Worm (Caenorhabditis elegans) whole organism, L1 larva: ENCODE results near the gene snb-1.

Experiments
- aha-1 ChIP-seq: fragments of 150-350 bp; optimal IDR thresholded peaks from 2 replicates; lab custom pipeline; 2014; ENCODE audit warnings: missing biosample characterization, missing genetic modification characterization
- alr-1 ChIP-seq: fragments of 200-800 bp; sonication (Bioruptor generic); optimal IDR thresholded peaks from 2 replicates; lab custom pipeline; 2018; ENCODE audit warnings: borderline replicate concordance, mild to moderate bottlenecking, missing genetic modification characterization, missing compliant biosample characterization
- blmp-1 ChIP-seq: fragments of 150-350 bp; optimal IDR thresholded peaks from 2 replicates; lab custom pipeline; 2014; ENCODE audit warnings: missing biosample characterization, missing genetic modification characterization
- ceh-8 ChIP-seq: fragments of 200-800 bp; sonication (Bioruptor generic); optimal IDR thresholded peaks from 2 replicates; lab custom pipeline; 2018; ENCODE audit warnings: mild to moderate bottlenecking, missing genetic modification characterization, moderate library complexity, missing compliant biosample characterization
- ces-1 ChIP-seq: fragments of 150-350 bp; optimal IDR thresholded peaks from 2 replicates; lab custom pipeline; 2014; ENCODE audit warnings: missing biosample characterization, missing genetic modification reagents, missing genetic modification characterization
- dpl-1 ChIP-seq, 3 experiments: fragments of 150-350 bp in 2 of 3; sonication (generic microtip) in 1 of 3; optimal IDR thresholded peaks; 2 replicates each; lab custom pipeline; 2014 to 2017; ENCODE audit warnings: missing biosample characterization in 3 of 3, missing genetic modification characterization in 3 of 3, missing genetic modification reagents in 3 of 3
- dsc-1 ChIP-seq: sonication (generic microtip); optimal IDR thresholded peaks from 2 replicates; lab custom pipeline; 2016; ENCODE audit warnings: mild to moderate bottlenecking, missing genetic modification characterization, missing compliant biosample characterization
- efl-1 ChIP-seq, 4 experiments: fragments of 150-350 bp; optimal IDR thresholded peaks in 3 of 4; peaks in 1 of 4; 1 replicate in 1 of 4; 2 replicates in 3 of 4; lab custom pipeline; 2014; ENCODE audit warnings: missing biosample characterization in 2 of 4, missing genetic modification characterization in 2 of 4, missing genetic modification reagents in 2 of 4
- egl-13 ChIP-seq: sonication (generic microtip); optimal IDR thresholded peaks from 2 replicates; lab custom pipeline; 2016; ENCODE audit warnings: missing genotype, missing genetic modification reagents, missing genetic modification characterization, missing compliant biosample characterization
- egl-27 ChIP-seq, 2 experiments: fragments of 150-350 bp in 1 of 2; sonication (generic microtip); optimal IDR thresholded peaks; 3 replicates each; lab custom pipeline; 2017 to 2018; ENCODE audit warnings: missing biosample characterization in 2 of 2, missing genetic modification characterization in 2 of 2, missing genetic modification reagents in 2 of 2
- ets-5 ChIP-seq: fragments of 200-800 bp; sonication (Bioruptor generic); IDR thresholded peaks from 2 replicates; pipeline ENCODE4 v1.3.6; 2022; ENCODE audit warnings: missing genetic modification characterization, missing compliant biosample characterization
- fkh-8 ChIP-seq: sonication (generic microtip); optimal IDR thresholded peaks from 2 replicates; lab custom pipeline; 2016; ENCODE audit warnings: mild to moderate bottlenecking, missing genetic modification characterization, missing compliant biosample characterization
- hlh-4 ChIP-seq: sonication (generic microtip); optimal IDR thresholded peaks from 2 replicates; lab custom pipeline; 2016; ENCODE audit warnings: mild to moderate bottlenecking, missing genetic modification characterization, missing compliant biosample characterization
- lin-14 ChIP-seq: fragments of 200-800 bp; sonication (Bioruptor generic); optimal IDR thresholded peaks from 2 replicates; lab custom pipeline; 2018; ENCODE audit warnings: mild to moderate bottlenecking, missing genetic modification characterization, moderate library complexity, missing compliant biosample characterization
- lin-35 ChIP-seq, 2 experiments: fragments of 150-350 bp; optimal IDR thresholded peaks; 2 replicates each; lab custom pipeline; 2014; ENCODE audit warnings: missing biosample characterization in 2 of 2, missing genetic modification characterization in 2 of 2, missing genetic modification reagents in 2 of 2
- lsy-2 ChIP-seq, 2 experiments: fragments of 150-350 bp; optimal IDR thresholded peaks; 2 replicates each; lab custom pipeline; 2014; ENCODE audit warnings: missing biosample characterization in 2 of 2, missing genetic modification characterization in 2 of 2
- mep-1 ChIP-seq: fragments of 150-350 bp; optimal IDR thresholded peaks from 2 replicates; lab custom pipeline; 2014; ENCODE audit warnings: missing biosample characterization, missing genetic modification characterization
- nhr-11 ChIP-seq: fragments of 150-350 bp; optimal IDR thresholded peaks from 2 replicates; lab custom pipeline; 2014; ENCODE audit warnings: missing biosample characterization, missing genetic modification characterization
- nhr-12 ChIP-seq: sonication (generic microtip); optimal IDR thresholded peaks from 2 replicates; lab custom pipeline; 2017; ENCODE audit warnings: missing biosample characterization, missing genetic modification characterization
- nhr-19 ChIP-seq: fragments of 200-800 bp; sonication (Bioruptor generic); conservative IDR thresholded peaks from 2 replicates; pipeline ENCODE4 v1.3.6; 2022; ENCODE audit warnings: missing genetic modification characterization, missing compliant biosample characterization
- nhr-20 ChIP-seq: sonication (generic microtip); optimal IDR thresholded peaks from 2 replicates; lab custom pipeline; 2016; ENCODE audit warnings: mild to moderate bottlenecking, missing genetic modification characterization, missing compliant biosample characterization
- nhr-71 ChIP-seq: sonication (generic microtip); optimal IDR thresholded peaks from 2 replicates; lab custom pipeline; 2016; ENCODE audit warnings: mild to moderate bottlenecking, missing genetic modification characterization, moderate library complexity, missing compliant biosample characterization
- nhr-77 ChIP-seq: fragments of 150-350 bp; optimal IDR thresholded peaks from 2 replicates; lab custom pipeline; 2014; ENCODE audit warnings: missing biosample characterization, missing genetic modification characterization
- nhr-90 ChIP-seq: sonication (generic microtip); optimal IDR thresholded peaks from 2 replicates; lab custom pipeline; 2016; ENCODE audit warnings: mild to moderate bottlenecking, missing genetic modification characterization, missing compliant biosample characterization; ENCODE audit not compliant: poor library complexity
- pag-3 ChIP-seq: sonication (generic microtip); optimal IDR thresholded peaks from 2 replicates; lab custom pipeline; 2017; ENCODE audit warnings: missing genetic modification characterization, mild to moderate bottlenecking, missing compliant biosample characterization, antibody characterized with exemption, borderline replicate concordance; ENCODE audit not compliant: insufficient read depth
- skn-1 ChIP-seq: fragments of 150-350 bp; optimal IDR thresholded peaks from 2 replicates; lab custom pipeline; 2014; ENCODE audit warnings: missing biosample characterization, missing genetic modification characterization
- snpc-4 ChIP-seq: fragments of 150-350 bp; optimal IDR thresholded peaks from 2 replicates; lab custom pipeline; 2014; ENCODE audit warnings: missing biosample characterization, missing genetic modification characterization
- snu-23 ChIP-seq: sonication (generic microtip); optimal IDR thresholded peaks from 2 replicates; lab custom pipeline; 2016; ENCODE audit warnings: missing genetic modification characterization, missing compliant biosample characterization
- sup-37 ChIP-seq: fragments of 200-800 bp; sonication (Bioruptor generic); optimal IDR thresholded peaks from 2 replicates; lab custom pipeline; 2018; ENCODE audit warnings: mild to moderate bottlenecking, missing genetic modification characterization, missing compliant biosample characterization
- tbx-2 ChIP-seq: sonication (generic microtip); optimal IDR thresholded peaks from 2 replicates; lab custom pipeline; 2016; ENCODE audit warnings: missing genetic modification characterization, missing compliant biosample characterization
- unc-130 ChIP-seq: fragments of 150-350 bp; optimal IDR thresholded peaks from 2 replicates; lab custom pipeline; 2017; ENCODE audit warnings: missing biosample characterization, missing genetic modification characterization, inconsistent platforms
- unc-30 ChIP-seq: sonication (generic microtip); optimal IDR thresholded peaks from 2 replicates; lab custom pipeline; 2017; ENCODE audit warnings: missing biosample characterization, missing genetic modification characterization
- unc-86 ChIP-seq: sonication (generic microtip); optimal IDR thresholded peaks from 2 replicates; lab custom pipeline; 2016; ENCODE audit warnings: missing genetic modification characterization, missing compliant biosample characterization
- zag-1 ChIP-seq: fragments of 150-350 bp; optimal IDR thresholded peaks from 2 replicates; lab custom pipeline; 2014; ENCODE audit warnings: missing biosample characterization, missing genetic modification characterization
- ztf-11 ChIP-seq, 2 experiments: sonication (generic microtip); optimal IDR thresholded peaks; 2 replicates each; lab custom pipeline; 2016 to 2017; ENCODE audit warnings: missing genetic modification characterization in 2 of 2, missing biosample characterization in 1 of 2, missing compliant biosample characterization in 1 of 2

snb-1 gene

ce11 chrV:6685499-6685898 is 29.2 kb upstream of the snb-1 start:
- TF ChIP-seq fkh-8 (no peak), mep-1 (tag; lab: Kevin White, UChicago) (no peak), sup-37 (GFP tag; lab: Kevin White, UChicago) (no peak)

- TF ChIP-seq efl-1 (optimal IDR thresholded peaks at IDR 0.05; lab: Kevin White, UChicago) (no peak), efl-1 (GFP tag; optimal IDR thresholded peaks at IDR 0.05 in 1 of 2; lab: Kevin White, UChicago) (peak in 1 of 2 experiments; percentile 62), hlh-4 (tag; lab: Kevin White, UChicago) (no peak)
These were observed 28.2 kb upstream of the snb-1 start for ce11 chrV:6684541-6684940.

ce11 chrV:6683740-6684139 is 27.4 kb upstream of the snb-1 start:
- TF ChIP-seq egl-13 (tag; lab: Kevin White, UChicago): no peak
- TF ChIP-seq unc-86 (tag; lab: Kevin White, UChicago): no peak
- no peak for TF ChIP-seq skn-1 (tag; lab: Kevin White, UChicago)
- TF ChIP-seq alr-1: no peak
- no peak for TF ChIP-seq lsy-2 (tag; optimal IDR thresholded peaks at IDR 0.05; lab: Kevin White, UChicago)
- TF ChIP-seq mep-1 (tag; lab: Kevin White, UChicago): no peak
- TF ChIP-seq nhr-90 (tag; lab: Kevin White, UChicago): no peak
- no peak for TF ChIP-seq ceh-8
- no peak for TF ChIP-seq unc-130 (tag; lab: Kevin White, UChicago)
- TF ChIP-seq hlh-4 (tag; lab: Kevin White, UChicago): no peak
- no peak for TF ChIP-seq snpc-4
- TF ChIP-seq ces-1 (GFP tag; lab: Kevin White, UChicago): no peak
- no peak for TF ChIP-seq nhr-71
- no peak for TF ChIP-seq lin-35 (GFP tag; optimal IDR thresholded peaks at IDR 0.05; lab: Kevin White, UChicago)
- no peak for TF ChIP-seq dsc-1 (tag; lab: Kevin White, UChicago)
- TF ChIP-seq pag-3: no peak

ce11 chrV:6683282-6683681 is 27.0 kb upstream of the snb-1 start:
- TF ChIP-seq lin-14 (GFP tag; lab: Kevin White, UChicago): no peak
- peak in 1 of 2 experiments; percentile 84 for TF ChIP-seq ztf-11 (tag; optimal IDR thresholded peaks at IDR 0.05; lab: Kevin White, UChicago)
- peak; percentile 29 for TF ChIP-seq unc-86 (tag; lab: Kevin White, UChicago)
- peak; percentile 51 for TF ChIP-seq tbx-2 (tag; lab: Kevin White, UChicago)

ce11 chrV:6681501-6681900 is 25.2 kb upstream of the snb-1 start, which contains the start of gene egl-46:
TSS of gene egl-46 (minus strand) at chrV:6681573.
- TF ChIP-seq aha-1 (tag; lab: Kevin White, UChicago) (no peak), unc-30 (no peak), nhr-20 (tag; lab: Kevin White, UChicago) (no peak), snu-23 (GFP tag; lab: Kevin White, UChicago) (no peak), nhr-12 (tag; lab: Kevin White, UChicago) (no peak), ets-5 (GFP tag; lab: Robert Waterston, UW) (no peak), lin-14 (GFP tag; lab: Kevin White, UChicago) (no peak), hlh-4 (tag; lab: Kevin White, UChicago) (no peak), nhr-11 (tag; lab: Kevin White, UChicago) (no peak)

- no peak for TF ChIP-seq egl-27 (tag; optimal IDR thresholded peaks at IDR 0.05; lab: Kevin White, UChicago)
- peak; percentile 65 for TF ChIP-seq lin-14 (GFP tag; lab: Kevin White, UChicago)
- no peak for TF ChIP-seq unc-130 (tag; lab: Kevin White, UChicago)
- no peak for TF ChIP-seq lsy-2 (tag; optimal IDR thresholded peaks at IDR 0.05; lab: Kevin White, UChicago)
- TF ChIP-seq nhr-20 (tag; lab: Kevin White, UChicago): peak; percentile 63
- TF ChIP-seq nhr-77 (tag; lab: Kevin White, UChicago): peak; percentile 4
- peak; percentile 1 for TF ChIP-seq blmp-1 (tag; lab: Kevin White, UChicago)
- TF ChIP-seq dpl-1 (GFP tag; optimal IDR thresholded peaks at IDR 0.05; lab: Kevin White, UChicago): no peak
- no peak for TF ChIP-seq lin-35 (GFP tag; optimal IDR thresholded peaks at IDR 0.05; lab: Kevin White, UChicago)
- no peak for TF ChIP-seq nhr-19 (GFP tag; lab: Robert Waterston, UW)
- no peak for TF ChIP-seq zag-1
- TF ChIP-seq nhr-90 (tag; lab: Kevin White, UChicago): no peak
These were observed 20.0 kb upstream of the snb-1 start, which contains the start of gene cest-34 for ce11 chrV:6676158-6676849. TSS of gene cest-34 (plus strand) at chrV:6676799.
